Fruit fly (Drosophila melanogaster) whole organism, embryonic: Measurements from ENCODE around the gene DAAM.
A peak's percentile ranks its signal among the peaks of the same experiment; 100 is the strongest.

Experiments
- B-H2 ChIP-seq: fragments of 200-800 bp; sonication (Bioruptor generic); optimal IDR thresholded peaks from 2 replicates; lab custom pipeline; 2018; ENCODE audit warnings: missing biosample characterization, mild to moderate bottlenecking, missing genetic modification characterization
- BEAF-32 ChIP-seq: fragments of 200-800 bp; sonication (Bioruptor generic); optimal IDR thresholded peaks from 3 replicates; lab custom pipeline; 2017; ENCODE audit warnings: missing biosample characterization, missing genetic modification characterization, mild to moderate bottlenecking, moderate library complexity, missing genetic modification reagents
- C15 ChIP-seq: fragments of 200-800 bp; sonication (Bioruptor generic); IDR thresholded peaks from 3 replicates; pipeline ENCODE4 v1.3.6; 2022; ENCODE audit warnings: missing biosample characterization, missing genetic modification characterization
- CG10267 ChIP-seq: fragments of 200-800 bp; sonication (Bioruptor generic); optimal IDR thresholded peaks from 2 replicates; lab custom pipeline; 2018; ENCODE audit warnings: missing biosample characterization, mild to moderate bottlenecking, missing genetic modification characterization, moderate library complexity
- CG10654 ChIP-seq: fragments of 200-800 bp; sonication (Bioruptor generic); optimal IDR thresholded peaks from 2 replicates; lab custom pipeline; 2016; ENCODE audit warnings: missing biosample characterization, missing genetic modification characterization
- CG11247 ChIP-seq: fragments of 200-800 bp; sonication (Bioruptor generic); IDR thresholded peaks from 2 replicates; pipeline ENCODE4 v1.3.6; 2022; ENCODE audit warnings: missing biosample characterization, missing genetic modification characterization
- CG11398 ChIP-seq: fragments of 200-800 bp; sonication (Bioruptor generic); optimal IDR thresholded peaks from 2 replicates; lab custom pipeline; 2016; ENCODE audit warnings: missing biosample characterization, missing genetic modification characterization
- CG12391 ChIP-seq: fragments of 200-800 bp; sonication (Bioruptor generic); optimal IDR thresholded peaks from 3 replicates; lab custom pipeline; 2018; ENCODE audit warnings: missing biosample characterization, mild to moderate bottlenecking, missing genetic modification characterization, moderate library complexity
- CG13287 ChIP-seq: fragments of 200-800 bp; sonication (Bioruptor generic); IDR thresholded peaks from 2 replicates; pipeline ENCODE4 v1.3.6; 2022; ENCODE audit warnings: missing biosample characterization, missing genetic modification characterization; ENCODE audit not compliant: partially characterized antibody
- CG14441 ChIP-seq: fragments of 200-800 bp; sonication (Bioruptor generic); IDR thresholded peaks from 2 replicates; pipeline ENCODE4 v1.3.6; 2022; ENCODE audit warnings: missing biosample characterization, missing genetic modification characterization
- CG14710 ChIP-seq: fragments of 200-800 bp; sonication (Bioruptor generic); optimal IDR thresholded peaks from 3 replicates; lab custom pipeline; 2019; ENCODE audit warnings: missing biosample characterization, mild to moderate bottlenecking, missing genetic modification characterization, moderate library complexity
- CG14965 ChIP-seq: fragments of 200-800 bp; sonication (Bioruptor generic); optimal IDR thresholded peaks from 2 replicates; lab custom pipeline; 2016; ENCODE audit warnings: missing biosample characterization, missing genetic modification characterization, borderline replicate concordance
- CG17612 ChIP-seq: fragments of 200-800 bp; sonication (Bioruptor generic); IDR thresholded peaks from 2 replicates; pipeline ENCODE4 v1.3.6; 2022; ENCODE audit warnings: missing biosample characterization, missing genetic modification characterization
- CG18599 ChIP-seq: fragments of 200-800 bp; sonication (Bioruptor generic); optimal IDR thresholded peaks from 3 replicates; lab custom pipeline; 2017; ENCODE audit warnings: missing biosample characterization, missing genetic modification characterization, mild to moderate bottlenecking, moderate library complexity, missing genetic modification reagents
- CG2875 ChIP-seq: fragments of 200-800 bp; sonication (Bioruptor generic); optimal IDR thresholded peaks from 2 replicates; lab custom pipeline; 2017; ENCODE audit warnings: missing biosample characterization, mild to moderate bottlenecking, missing genetic modification characterization, missing genetic modification reagents
- CG31388 ChIP-seq: fragments of 200-800 bp; sonication (Bioruptor generic); optimal IDR thresholded peaks from 2 replicates; lab custom pipeline; 2016; ENCODE audit warnings: missing biosample characterization, missing genetic modification characterization
- CG4360 ChIP-seq: fragments of 200-800 bp; sonication (Bioruptor generic); IDR thresholded peaks from 2 replicates; pipeline ENCODE4 v1.3.6; 2022; ENCODE audit warnings: missing biosample characterization, missing genetic modification characterization
- CG43689 ChIP-seq: fragments of 200-800 bp; sonication (Bioruptor generic); IDR thresholded peaks from 2 replicates; pipeline ENCODE4 v1.3.6; 2022; ENCODE audit warnings: missing biosample characterization, missing genetic modification characterization
- CG4617 ChIP-seq: fragments of 200-800 bp; sonication (Bioruptor generic); optimal IDR thresholded peaks from 3 replicates; lab custom pipeline; 2016; ENCODE audit warnings: missing biosample characterization, missing genetic modification characterization, borderline replicate concordance
- CG6272 ChIP-seq: fragments of 200-800 bp; sonication (Bioruptor generic); IDR thresholded peaks from 2 replicates; pipeline ENCODE4 v1.3.6; 2022; ENCODE audit warnings: missing biosample characterization, missing genetic modification characterization
- CG7357 ChIP-seq: fragments of 200-800 bp; sonication (Bioruptor generic); IDR thresholded peaks from 3 replicates; pipeline ENCODE4 v1.3.6; 2022; ENCODE audit warnings: missing biosample characterization, missing genetic modification characterization
- CG8290 ChIP-seq, 3 experiments: fragments of 200-800 bp; sonication (Bioruptor generic); optimal IDR thresholded peaks; 2 replicates each; lab custom pipeline; 2016 to 2019; ENCODE audit warnings: missing biosample characterization in 3 of 3, missing genetic modification characterization in 3 of 3, mild to moderate bottlenecking in 2 of 3, moderate library complexity in 1 of 3
- CG8944 ChIP-seq: fragments of 200-800 bp; sonication (Bioruptor generic); optimal IDR thresholded peaks from 3 replicates; lab custom pipeline; 2016; ENCODE audit warnings: missing biosample characterization, missing genetic modification characterization
- CHES-1-like ChIP-seq: fragments of 200-800 bp; sonication (Bioruptor generic); optimal IDR thresholded peaks from 2 replicates; lab custom pipeline; 2016; ENCODE audit warnings: missing biosample characterization, missing genetic modification characterization
- CoRest ChIP-seq: fragments of 200-800 bp; sonication (Bioruptor generic); optimal IDR thresholded peaks from 3 replicates; lab custom pipeline; 2018; ENCODE audit warnings: missing biosample characterization, mild to moderate bottlenecking, missing genetic modification characterization, moderate library complexity
- Dip2 ChIP-seq: fragments of 200-800 bp; sonication (Bioruptor generic); IDR thresholded peaks from 2 replicates; pipeline ENCODE4 v1.3.6; 2022; ENCODE audit warnings: missing biosample characterization, missing genetic modification characterization
- Dll ChIP-seq: fragments of 200-800 bp; sonication (Bioruptor generic); IDR thresholded peaks from 4 replicates; pipeline ENCODE4 v1.3.6; 2022; ENCODE audit warnings: missing biosample characterization, missing genetic modification characterization; ENCODE audit not compliant: partially characterized antibody
- Drgx ChIP-seq: fragments of 200-800 bp; sonication (Bioruptor generic); IDR thresholded peaks from 2 replicates; pipeline ENCODE4 v1.3.6; 2022; ENCODE audit warnings: missing biosample characterization, missing genetic modification characterization
- Elba2 ChIP-seq: fragments of 200-800 bp; sonication (Bioruptor generic); optimal IDR thresholded peaks from 3 replicates; lab custom pipeline; 2016; ENCODE audit warnings: missing biosample characterization, missing genetic modification characterization
- Fer1 ChIP-seq: fragments of 200-800 bp; sonication (Bioruptor generic); optimal IDR thresholded peaks from 2 replicates; lab custom pipeline; 2017; ENCODE audit warnings: missing biosample characterization, mild to moderate bottlenecking, missing genetic modification characterization
- Fer2 ChIP-seq: fragments of 200-800 bp; sonication (Bioruptor generic); optimal IDR thresholded peaks from 2 replicates; lab custom pipeline; 2018; ENCODE audit warnings: missing biosample characterization, mild to moderate bottlenecking, missing genetic modification characterization, moderate library complexity
- PHDP ChIP-seq: fragments of 200-800 bp; sonication (Bioruptor generic); optimal IDR thresholded peaks from 3 replicates; lab custom pipeline; 2018; ENCODE audit warnings: missing biosample characterization, mild to moderate bottlenecking, missing genetic modification characterization, moderate library complexity
- Six4 ChIP-seq: fragments of 200-800 bp; sonication (Bioruptor generic); optimal IDR thresholded peaks from 2 replicates; lab custom pipeline; 2016; ENCODE audit warnings: missing biosample characterization, missing genetic modification characterization
- Ssrp ChIP-seq: fragments of 200-800 bp; sonication (Bioruptor generic); optimal IDR thresholded peaks from 2 replicates; lab custom pipeline; 2018; ENCODE audit warnings: missing biosample characterization, mild to moderate bottlenecking, missing genetic modification characterization, moderate library complexity
- ab ChIP-seq: fragments of 200-800 bp; sonication (Bioruptor generic); optimal IDR thresholded peaks from 2 replicates; lab custom pipeline; 2016; ENCODE audit warnings: missing biosample characterization, missing genetic modification characterization
- crc ChIP-seq: fragments of 200-800 bp; sonication (Bioruptor generic); optimal IDR thresholded peaks from 2 replicates; lab custom pipeline; 2016; ENCODE audit warnings: missing biosample characterization, missing genetic modification characterization
- dimm ChIP-seq: fragments of 200-800 bp; sonication (Bioruptor generic); IDR thresholded peaks from 2 replicates; pipeline ENCODE4 v1.3.6; 2022; ENCODE audit warnings: missing biosample characterization, missing genetic modification characterization
- dpn ChIP-seq, 2 experiments: fragments of 200-800 bp; sonication (Bioruptor generic); optimal IDR thresholded peaks; 3 replicates each; lab custom pipeline; 2016; ENCODE audit warnings: missing biosample characterization in 2 of 2, missing genetic modification characterization in 2 of 2
- ems ChIP-seq: fragments of 200-800 bp; sonication (Bioruptor generic); optimal IDR thresholded peaks from 3 replicates; lab custom pipeline; 2016; ENCODE audit warnings: missing biosample characterization, missing genetic modification characterization
- gfzf ChIP-seq: fragments of 200-800 bp; sonication (Bioruptor generic); optimal IDR thresholded peaks from 2 replicates; lab custom pipeline; 2016; ENCODE audit warnings: missing biosample characterization, mild to moderate bottlenecking, missing genetic modification characterization, moderate library complexity
- gsb-n ChIP-seq: fragments of 200-800 bp; sonication (Bioruptor generic); optimal IDR thresholded peaks from 3 replicates; lab custom pipeline; 2018; ENCODE audit warnings: missing biosample characterization, mild to moderate bottlenecking, missing genetic modification characterization
- onecut ChIP-seq: fragments of 200-800 bp; sonication (Bioruptor generic); IDR thresholded peaks from 2 replicates; pipeline ENCODE4 v1.3.6; 2022; ENCODE audit warnings: missing biosample characterization, missing genetic modification characterization
- pum ChIP-seq: fragments of 200-800 bp; sonication (Bioruptor generic); optimal IDR thresholded peaks from 2 replicates; lab custom pipeline; 2016; ENCODE audit warnings: missing biosample characterization, missing genetic modification characterization
- repo ChIP-seq: fragments of 200-800 bp; sonication (Bioruptor generic); optimal IDR thresholded peaks from 2 replicates; lab custom pipeline; 2016; ENCODE audit warnings: missing biosample characterization, missing genetic modification characterization
- sc ChIP-seq, 3 experiments: fragments of >200 bp in 2 of 3; fragments of 200-800 bp in 1 of 3; sonication (Bioruptor generic) in 1 of 3; optimal IDR thresholded peaks; 2 replicates in 2 of 3; 3 replicates in 1 of 3; lab custom pipeline; 2017; ENCODE audit warnings: mild to moderate bottlenecking in 1 of 3, missing biosample characterization in 1 of 3, missing genetic modification characterization in 1 of 3, missing genetic modification reagents in 1 of 3
- seq ChIP-seq: fragments of 200-800 bp; sonication (Bioruptor generic); IDR thresholded peaks from 2 replicates; pipeline ENCODE4 v1.3.6; 2022; ENCODE audit warnings: missing biosample characterization, missing genetic modification characterization
- stwl ChIP-seq: fragments of 200-800 bp; sonication (Bioruptor generic); optimal IDR thresholded peaks from 3 replicates; lab custom pipeline; 2018; ENCODE audit warnings: missing biosample characterization, mild to moderate bottlenecking, missing genetic modification characterization, moderate library complexity
- tgo ChIP-seq: fragments of 200-800 bp; sonication (Bioruptor generic); IDR thresholded peaks from 3 replicates; pipeline ENCODE4 v1.3.6; 2022; ENCODE audit warnings: missing biosample characterization, missing genetic modification characterization
- tna ChIP-seq: fragments of 200-800 bp; sonication (Bioruptor generic); IDR thresholded peaks from 2 replicates; pipeline ENCODE4 v1.3.6; 2022; ENCODE audit warnings: missing biosample characterization, missing genetic modification characterization; ENCODE audit not compliant: partially characterized antibody
- trem ChIP-seq: fragments of 200-800 bp; optimal IDR thresholded peaks from 3 replicates; lab custom pipeline; 2019; ENCODE audit warnings: missing biosample characterization, mild to moderate bottlenecking, missing genetic modification characterization, moderate library complexity

DAAM gene

dm6 chrX:1260327-1260726, 61.8 kb downstream of the DAAM start (continued):
- TF ChIP-seq Six4: no peak
- peak; percentile 38 for TF ChIP-seq Fer1 (GFP tag; lab: Kevin White, UChicago)
- TF ChIP-seq CG8290 (GFP tag; optimal IDR thresholded peaks at IDR 0.05; lab: Kevin White, UChicago): no peak
- TF ChIP-seq CG8290 (tag; optimal IDR thresholded peaks at IDR 0.05; lab: Kevin White, UChicago): peak in 1 of 2 experiments; percentile 72
- TF ChIP-seq CG17612: no peak
- no peak for TF ChIP-seq CHES-1-like (GFP tag; lab: Kevin White, UChicago)
- TF ChIP-seq gsb-n (tag; lab: Kevin White, UChicago): no peak
- no peak for TF ChIP-seq crc (GFP tag; lab: Kevin White, UChicago)
- TF ChIP-seq Fer2 (tag; lab: Kevin White, UChicago): no peak
- TF ChIP-seq seq: no peak
- TF ChIP-seq B-H2: no peak
- no peak for TF ChIP-seq Dll (GFP tag; lab: Robert Waterston, UW)
- TF ChIP-seq tgo: no peak
- TF ChIP-seq CG4360 (GFP tag; lab: Robert Waterston, UW): no peak
- TF ChIP-seq pum (GFP tag; lab: Kevin White, UChicago): peak; percentile 5
- peak; percentile 31 for TF ChIP-seq CG18599 (GFP tag; lab: Kevin White, UChicago)
- TF ChIP-seq CG8944 (GFP tag; lab: Kevin White, UChicago): no peak
- no peak for TF ChIP-seq CG10267 (tag; lab: Kevin White, UChicago)
- TF ChIP-seq ems: no peak
- no peak for TF ChIP-seq CoRest (tag; lab: Kevin White, UChicago)
- no peak for TF ChIP-seq CG11247 (GFP tag; lab: Robert Waterston, UW)
- no peak for TF ChIP-seq CG14710 (tag; lab: Kevin White, UChicago)
- no peak for TF ChIP-seq repo (GFP tag; lab: Kevin White, UChicago)
- no peak for TF ChIP-seq CG2875 (GFP tag; lab: Kevin White, UChicago)
- TF ChIP-seq CG6272: no peak
- no peak for TF ChIP-seq CG12391
- TF ChIP-seq CG13287: no peak
- no peak for TF ChIP-seq CG31388
- no peak for TF ChIP-seq CG14965 (GFP tag; lab: Kevin White, UChicago)
- no peak for TF ChIP-seq CG11398 (GFP tag; lab: Kevin White, UChicago)
- no peak for TF ChIP-seq CG43689
- TF ChIP-seq CG14441 (GFP tag; lab: Robert Waterston, UW): no peak; the same call in 1 of the 2 replicates
- TF ChIP-seq dimm (GFP tag; lab: Robert Waterston, UW): no peak
- no peak for TF ChIP-seq Ssrp (tag; lab: Kevin White, UChicago)
- TF ChIP-seq PHDP (tag; lab: Kevin White, UChicago): peak; percentile 5
- TF ChIP-seq stwl (tag; lab: Kevin White, UChicago): no peak
- TF ChIP-seq Elba2: no peak
- no peak for TF ChIP-seq tna (GFP tag; lab: Robert Waterston, UW)
- no peak for TF ChIP-seq gfzf (GFP tag; lab: Kevin White, UChicago)
- TF ChIP-seq Dip2 (GFP tag; lab: Robert Waterston, UW): no peak
- no peak for TF ChIP-seq CG7357 (GFP tag; lab: Robert Waterston, UW)
- no peak for TF ChIP-seq BEAF-32
- TF ChIP-seq Drgx (GFP tag; lab: Robert Waterston, UW): 0 out of 2 replicates have a peak, but pooled peaks have one; percentile 23
- TF ChIP-seq ab (GFP tag; lab: Kevin White, UChicago): no peak
- no peak for TF ChIP-seq C15
- TF ChIP-seq dpn (GFP tag; optimal IDR thresholded peaks at IDR 0.05; lab: Kevin White, UChicago): peak; percentile 27
- TF ChIP-seq onecut (GFP tag; lab: Robert Waterston, UW): no peak
- TF ChIP-seq CG4617 (GFP tag; lab: Kevin White, UChicago): no peak
- no peak for TF ChIP-seq trem (tag; lab: Kevin White, UChicago)
- TF ChIP-seq sc (optimal IDR thresholded peaks at IDR 0.05; lab: Kevin White, UChicago): no peak
- TF ChIP-seq sc (GFP tag; optimal IDR thresholded peaks at IDR 0.05; lab: Kevin White, UChicago): no peak
- TF ChIP-seq CG10654 (GFP tag; lab: Kevin White, UChicago): no peak
